Fruit fly (Drosophila melanogaster): ENCODE measurements around the gene MME1.

The MME1 gene

DNA sequence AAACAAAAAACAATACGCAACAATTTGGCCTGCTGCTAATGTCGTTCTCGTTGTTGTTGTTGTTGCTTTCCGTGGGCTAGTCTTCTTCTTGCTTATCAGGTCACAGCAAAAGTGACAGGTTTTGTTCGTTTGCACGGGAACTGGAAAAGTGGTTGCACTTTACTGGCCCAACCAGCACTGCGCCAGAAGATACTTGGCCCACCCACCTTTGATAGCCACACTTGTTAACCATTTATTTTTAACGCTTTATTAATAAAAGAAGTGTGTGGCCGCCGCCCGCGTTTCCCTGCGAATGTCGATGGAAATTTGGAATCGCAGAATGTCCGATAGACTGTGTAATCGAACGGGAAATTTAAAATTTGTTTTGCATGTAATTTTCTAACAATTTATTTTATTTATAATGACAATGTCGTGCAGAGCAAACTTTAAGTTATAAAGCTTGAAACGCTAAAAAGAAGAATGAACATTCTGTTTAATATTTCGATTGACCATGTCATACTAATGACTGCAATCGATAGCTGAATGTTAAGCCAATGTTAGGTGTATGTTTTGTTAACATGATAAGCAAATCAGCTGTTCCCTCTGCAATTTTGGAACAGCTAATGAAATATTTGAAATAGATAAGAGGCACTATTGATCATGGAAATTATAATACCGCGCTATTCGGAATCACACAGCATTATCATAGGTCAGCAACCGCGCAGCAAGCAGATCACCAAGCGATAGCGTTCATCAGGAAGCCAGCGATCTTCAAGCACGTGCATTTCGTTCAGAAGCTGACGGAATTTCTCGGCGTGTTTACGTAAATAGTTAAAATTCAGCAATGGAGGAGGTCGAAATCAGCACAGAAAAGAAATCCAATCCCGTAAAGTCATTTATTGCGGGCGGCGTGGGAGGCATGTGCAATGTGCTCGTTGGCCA is at the start of gene MME1, which contains the start of gene CG31908:
TSS of gene MME1 (plus strand) at position 539 of the 921 bp plus-strand sequence.
TSS of gene CG31908 (minus strand) at position 402 of the 921 bp plus-strand sequence.
- TF ChIP-seq CG8478 (optimal IDR thresholded peaks at IDR 0.05) (no peak), EcR (GFP tag; optimal IDR thresholded peaks at IDR 0.05) (no peak), psq (optimal IDR thresholded peaks at IDR 0.05) (no peak), usp (GFP tag; optimal IDR thresholded peaks at IDR 0.05) (no peak), pan (optimal IDR thresholded peaks at IDR 0.05) (no peak), Dll (optimal IDR thresholded peaks at IDR 0.05) (no peak)

DNA sequence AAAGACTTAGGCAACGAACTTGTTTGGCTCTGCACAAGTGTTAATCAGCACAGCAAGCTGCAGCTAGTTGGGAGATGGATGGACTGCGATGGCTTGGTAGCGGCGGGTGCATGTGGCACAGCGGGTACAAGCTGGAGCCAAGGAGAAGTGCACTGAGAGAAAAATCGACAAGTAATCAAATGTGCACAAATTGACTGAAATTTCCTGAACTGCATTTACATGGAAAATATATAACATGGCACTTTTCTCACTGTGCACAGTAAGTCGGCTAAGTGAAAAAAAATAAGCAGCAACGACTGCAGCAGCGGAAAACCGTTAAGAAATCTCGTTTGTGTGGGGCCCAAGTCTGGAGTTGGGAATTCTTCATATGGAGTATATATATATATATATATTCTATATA is 36.2 kb upstream of the MME1 start:
- TF ChIP-seq psq (optimal IDR thresholded peaks at IDR 0.05) (no peak), EcR (GFP tag; optimal IDR thresholded peaks at IDR 0.05) (no peak), CG8478 (optimal IDR thresholded peaks at IDR 0.05) (no peak), usp (GFP tag; optimal IDR thresholded peaks at IDR 0.05) (no peak), Dll (optimal IDR thresholded peaks at IDR 0.05) (no peak), pan (optimal IDR thresholded peaks at IDR 0.05) (no peak)

DNA sequence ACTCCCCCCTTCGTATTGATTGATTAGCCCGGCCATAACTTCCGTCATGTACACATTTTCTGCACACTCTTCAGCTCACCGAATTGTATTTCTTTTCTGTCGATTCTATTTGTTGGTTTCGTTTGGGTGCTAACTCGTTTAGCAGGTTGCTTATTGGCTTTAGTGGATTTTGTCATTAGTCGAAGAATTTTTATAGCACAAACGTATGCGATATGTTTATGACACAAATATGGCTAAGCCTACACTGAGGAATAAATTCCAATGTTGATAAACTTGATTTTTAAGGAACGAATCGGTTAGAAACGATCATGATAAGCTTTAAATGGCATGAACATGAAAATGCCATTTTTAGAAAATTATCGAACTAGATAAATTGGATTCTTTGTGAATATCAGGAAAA is 28.6 kb upstream of the MME1 start:
- no peak for TF ChIP-seq usp (GFP tag; optimal IDR thresholded peaks at IDR 0.05)
- no peak for TF ChIP-seq pan (optimal IDR thresholded peaks at IDR 0.05)
- no peak for TF ChIP-seq psq (optimal IDR thresholded peaks at IDR 0.05)
- TF ChIP-seq Dll (optimal IDR thresholded peaks at IDR 0.05): no peak
- TF ChIP-seq EcR (GFP tag; optimal IDR thresholded peaks at IDR 0.05): no peak
- TF ChIP-seq CG8478 (optimal IDR thresholded peaks at IDR 0.05): no peak

DNA sequence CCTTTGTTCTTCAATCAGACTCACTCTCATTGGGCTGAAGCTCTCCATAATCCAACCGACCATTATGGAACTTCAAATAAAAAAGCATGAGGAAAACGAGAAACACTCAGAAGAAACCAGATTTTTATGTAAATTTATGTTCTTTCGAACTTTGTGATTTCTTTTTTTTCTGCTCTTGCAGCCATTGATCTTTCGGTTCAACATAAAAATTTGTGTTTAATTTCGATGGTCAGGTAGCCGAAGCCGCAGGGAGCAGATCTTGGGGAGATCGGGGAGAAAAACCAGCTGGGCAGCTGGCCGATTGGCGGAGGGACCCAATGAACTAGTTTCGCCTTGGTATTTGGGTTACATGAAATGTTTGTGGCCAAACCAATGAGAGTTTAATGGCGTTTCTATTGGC is 23.0 kb upstream of the MME1 start:
- TF ChIP-seq pan (optimal IDR thresholded peaks at IDR 0.05): no peak
- TF ChIP-seq CG8478 (optimal IDR thresholded peaks at IDR 0.05): no peak
- TF ChIP-seq psq (optimal IDR thresholded peaks at IDR 0.05): no peak
- no peak for TF ChIP-seq usp (GFP tag; optimal IDR thresholded peaks at IDR 0.05)
- TF ChIP-seq EcR (GFP tag; optimal IDR thresholded peaks at IDR 0.05): no peak
- TF ChIP-seq Dll (optimal IDR thresholded peaks at IDR 0.05): no peak

DNA sequence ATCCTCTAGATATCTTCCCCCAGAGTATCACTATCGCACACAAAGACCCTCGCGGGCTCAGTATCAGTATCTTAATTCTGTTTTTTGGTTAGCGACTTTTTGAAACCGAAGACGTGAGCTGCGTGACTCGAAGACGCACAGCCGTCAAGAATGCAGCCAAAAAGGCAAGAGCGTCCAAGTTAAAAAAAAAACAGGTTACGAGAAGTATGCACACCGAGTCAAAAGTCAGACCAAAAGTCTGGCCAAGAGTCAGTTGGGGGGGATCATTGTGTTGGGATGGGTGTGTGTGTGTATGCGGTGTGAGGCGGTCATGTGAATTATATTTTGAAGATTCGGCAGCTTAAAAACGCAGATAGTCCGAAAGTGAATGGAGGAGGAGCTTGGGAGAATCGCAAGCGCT is 21.8 kb upstream of the MME1 start:
- no peak for TF ChIP-seq pan (optimal IDR thresholded peaks at IDR 0.05)
- no peak for TF ChIP-seq psq (optimal IDR thresholded peaks at IDR 0.05)
- no peak for TF ChIP-seq Dll (optimal IDR thresholded peaks at IDR 0.05)
- TF ChIP-seq CG8478 (optimal IDR thresholded peaks at IDR 0.05): no peak
- TF ChIP-seq usp (GFP tag; optimal IDR thresholded peaks at IDR 0.05): no peak
- no peak for TF ChIP-seq EcR (GFP tag; optimal IDR thresholded peaks at IDR 0.05)

DNA sequence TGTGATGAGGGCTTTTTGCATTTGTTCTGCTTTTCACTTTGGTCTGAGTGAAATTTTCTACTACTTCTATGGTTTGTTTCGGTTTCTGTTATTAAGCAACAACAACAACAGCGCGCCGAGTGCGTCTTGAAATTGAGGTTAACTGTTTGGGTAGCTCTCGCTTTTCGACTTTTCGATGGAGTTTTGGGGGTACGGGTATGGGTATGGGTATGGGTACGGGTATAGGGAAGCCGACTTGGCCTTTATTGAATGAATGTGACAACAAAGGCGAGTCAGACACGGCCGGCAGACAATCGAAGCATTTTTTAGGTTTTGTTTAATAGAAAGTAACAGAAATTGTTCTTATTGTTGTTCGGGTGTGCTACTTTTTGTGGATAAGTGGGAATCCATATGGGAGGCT is 19.8 kb upstream of the MME1 start:
- TF ChIP-seq pan (optimal IDR thresholded peaks at IDR 0.05) (no peak), CG8478 (optimal IDR thresholded peaks at IDR 0.05) (no peak), usp (GFP tag; optimal IDR thresholded peaks at IDR 0.05) (no peak), psq (optimal IDR thresholded peaks at IDR 0.05) (no peak), Dll (optimal IDR thresholded peaks at IDR 0.05) (no peak), EcR (GFP tag; optimal IDR thresholded peaks at IDR 0.05) (no peak)

DNA sequence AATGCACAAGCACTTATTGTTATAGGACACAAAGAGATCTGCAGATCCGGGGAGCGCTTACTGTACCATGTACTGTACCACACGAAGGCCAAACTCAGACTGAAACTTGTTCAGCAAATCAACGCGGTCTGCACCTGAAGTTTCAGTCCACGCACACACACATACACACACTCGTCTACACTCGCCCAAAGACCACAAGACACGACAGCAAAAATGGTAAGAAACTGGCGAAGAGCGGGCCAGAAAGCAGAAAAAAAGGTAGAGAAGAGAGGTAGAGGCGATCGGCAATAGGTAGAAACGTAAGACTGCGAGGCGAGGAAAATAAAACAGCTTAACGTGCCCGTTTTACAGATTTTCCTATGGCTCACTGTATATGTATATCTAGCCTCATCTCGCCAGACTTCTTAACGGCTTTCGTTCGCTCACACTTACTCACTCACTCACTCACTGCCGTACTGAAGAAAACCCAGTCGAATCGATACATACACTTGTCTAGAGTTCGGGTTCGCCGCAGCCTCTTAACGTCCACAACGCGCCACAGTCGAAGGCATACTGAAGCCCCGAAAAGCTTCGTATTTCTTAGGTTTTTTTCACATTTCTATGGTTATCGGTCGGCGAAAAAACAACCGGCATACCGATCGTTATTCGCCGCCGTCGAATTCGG is 17.4 kb upstream of the MME1 start, which contains the start of gene uif:
TSS of gene uif (minus strand) at position 553 of the 664 bp plus-strand sequence.
- no peak for TF ChIP-seq CG8478 (optimal IDR thresholded peaks at IDR 0.05)
- TF ChIP-seq usp (GFP tag; optimal IDR thresholded peaks at IDR 0.05): no peak
- TF ChIP-seq EcR (GFP tag; optimal IDR thresholded peaks at IDR 0.05): no peak

DNA sequence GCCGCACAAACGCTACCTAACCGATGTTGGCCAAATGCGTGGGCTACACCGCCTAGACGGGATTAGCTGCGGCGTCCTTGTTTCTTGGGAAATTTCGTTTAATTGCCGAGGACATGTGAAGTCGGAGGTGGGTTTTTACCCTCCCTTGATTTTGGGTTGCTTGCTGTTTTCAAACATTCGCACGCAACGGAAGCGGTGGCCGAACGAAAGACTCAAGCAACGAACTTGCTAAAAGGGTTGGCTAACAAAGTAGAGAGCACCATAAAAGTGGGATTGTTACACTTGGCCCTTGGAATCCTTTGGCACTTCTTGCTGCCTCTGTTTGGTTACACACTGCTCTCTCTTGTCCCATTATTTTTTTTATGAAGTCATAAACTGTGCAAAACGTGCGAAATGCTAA is 16.8 kb upstream of the MME1 start:
- TF ChIP-seq Dll (optimal IDR thresholded peaks at IDR 0.05) (no peak), EcR (GFP tag; optimal IDR thresholded peaks at IDR 0.05) (no peak), CG8478 (optimal IDR thresholded peaks at IDR 0.05) (no peak), usp (GFP tag; optimal IDR thresholded peaks at IDR 0.05) (no peak), pan (optimal IDR thresholded peaks at IDR 0.05) (no peak)

DNA sequence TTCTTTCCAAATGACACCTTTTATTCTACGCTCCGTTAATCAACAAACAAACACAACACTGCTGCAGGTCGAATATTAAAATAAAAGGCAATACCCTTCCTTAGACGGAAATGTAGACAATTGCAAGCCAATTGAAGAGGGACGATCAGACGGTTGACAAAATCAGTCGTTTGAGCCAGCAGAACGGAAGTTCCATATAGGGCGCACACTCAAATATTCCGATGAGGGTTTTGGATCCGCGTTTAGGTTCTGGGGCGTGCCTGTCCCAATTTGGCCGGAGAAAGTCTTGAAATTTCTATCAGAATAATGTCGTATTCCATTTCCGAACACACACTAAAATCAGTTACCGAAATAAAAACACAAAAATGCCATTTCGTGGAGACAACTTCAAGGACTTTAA is 15.4 kb upstream of the MME1 start, which contains the start of gene CG43321:
TSS of gene CG43321 (plus strand) at position 301 of the 400 bp plus-strand sequence.
- TF ChIP-seq CG8478 (optimal IDR thresholded peaks at IDR 0.05) (no peak), pan (optimal IDR thresholded peaks at IDR 0.05) (no peak), Dll (optimal IDR thresholded peaks at IDR 0.05) (no peak), psq (optimal IDR thresholded peaks at IDR 0.05) (no peak), usp (GFP tag; optimal IDR thresholded peaks at IDR 0.05) (no peak), EcR (GFP tag; optimal IDR thresholded peaks at IDR 0.05) (no peak)

DNA sequence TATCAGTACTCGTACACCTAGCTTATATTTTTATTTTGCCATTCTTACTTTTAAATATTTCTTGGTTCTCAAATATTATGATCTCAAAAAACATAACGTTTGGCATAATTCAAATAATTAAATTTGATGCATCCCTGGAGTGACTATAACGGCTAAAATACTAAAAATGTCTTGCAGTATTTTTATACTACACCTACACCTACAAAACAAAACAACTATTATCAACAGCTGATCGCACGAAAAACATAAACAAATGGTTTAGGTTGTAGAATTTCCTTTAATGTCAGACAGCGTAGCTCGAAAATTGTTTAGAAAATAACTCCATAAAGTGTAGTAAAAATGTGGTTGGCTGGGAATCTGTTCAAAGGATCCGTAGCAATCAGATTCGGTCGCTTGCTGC is 14.2 kb upstream of the MME1 start, which contains the start of gene CG43322:
TSS of gene CG43322 (plus strand) at position 240 of the 400 bp plus-strand sequence.
- TF ChIP-seq CG8478 (optimal IDR thresholded peaks at IDR 0.05): no peak
- no peak for TF ChIP-seq EcR (GFP tag; optimal IDR thresholded peaks at IDR 0.05)
- TF ChIP-seq pan (optimal IDR thresholded peaks at IDR 0.05): no peak
- TF ChIP-seq usp (GFP tag; optimal IDR thresholded peaks at IDR 0.05): no peak
- no peak for TF ChIP-seq psq (optimal IDR thresholded peaks at IDR 0.05)
- no peak for TF ChIP-seq Dll (optimal IDR thresholded peaks at IDR 0.05)

DNA sequence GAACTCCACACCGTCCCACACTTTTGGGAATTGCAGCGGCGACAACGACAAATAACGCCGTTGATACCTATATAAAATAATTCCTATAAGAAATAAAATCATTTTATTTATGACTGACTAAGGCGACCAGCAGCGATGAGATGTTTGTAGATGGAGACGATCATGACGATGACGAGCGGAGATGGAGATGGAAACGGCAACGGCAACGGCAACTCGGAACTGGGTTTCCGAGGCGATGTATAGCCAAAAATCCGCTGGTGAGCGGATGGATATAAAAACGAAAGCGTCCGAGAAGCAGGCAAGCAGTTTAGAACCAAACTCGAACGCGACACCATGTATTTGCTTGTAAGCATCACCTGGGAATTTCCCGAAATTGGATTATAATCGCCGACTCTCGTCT is 5.9 kb upstream of the MME1 start, which contains the start of gene Pcp:
TSS of gene Pcp (plus strand) at position 301 of the 400 bp plus-strand sequence.
- TF ChIP-seq pan (optimal IDR thresholded peaks at IDR 0.05) (no peak), EcR (GFP tag; optimal IDR thresholded peaks at IDR 0.05) (no peak), Dll (optimal IDR thresholded peaks at IDR 0.05) (no peak), CG8478 (optimal IDR thresholded peaks at IDR 0.05) (no peak), psq (optimal IDR thresholded peaks at IDR 0.05) (no peak), usp (GFP tag; optimal IDR thresholded peaks at IDR 0.05) (no peak)
